Fruit fly (Drosophila melanogaster): ENCODE measurements around the gene Ssdp.

The Ssdp gene

DNA sequence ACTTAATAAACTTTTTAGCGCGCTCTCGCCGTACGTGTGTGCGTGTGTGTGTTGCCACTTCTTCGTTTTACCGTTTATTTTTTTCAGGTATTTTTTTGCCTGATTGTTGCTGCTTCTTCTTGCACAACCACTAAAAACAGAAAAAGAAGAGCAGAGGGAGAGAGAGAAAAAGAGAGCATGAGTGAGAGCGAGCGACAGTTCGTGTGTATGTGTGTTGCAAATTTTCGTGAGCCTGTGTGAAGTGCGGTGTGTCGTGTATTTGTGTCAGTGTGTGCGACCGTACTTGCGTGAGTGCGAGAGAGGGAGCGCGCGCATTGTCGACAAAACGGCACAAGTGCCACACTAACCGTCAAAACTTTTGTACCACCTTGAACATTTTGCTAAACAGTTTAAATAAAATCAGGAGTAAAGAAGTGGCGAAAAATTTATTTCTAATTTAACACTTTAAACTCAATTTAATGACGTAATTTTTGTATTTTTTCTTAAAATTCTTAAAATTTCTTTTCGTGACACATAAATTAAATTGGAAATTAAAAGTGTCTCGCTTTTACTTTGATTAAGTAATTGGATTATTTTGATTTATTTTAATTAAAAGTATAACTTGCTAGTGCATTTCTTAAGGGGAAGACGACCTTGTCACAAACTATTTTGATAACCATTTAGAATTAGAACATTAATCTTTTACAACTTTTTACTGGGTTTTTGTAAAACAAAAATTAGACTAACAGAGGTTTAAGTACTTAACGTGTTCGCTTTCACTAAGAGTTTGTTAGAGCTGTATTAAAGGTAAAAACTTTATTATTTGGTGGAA is 2.2 kb downstream of the Ssdp start:
- TF ChIP-seq Blimp-1 (GFP tag; optimal IDR thresholded peaks at IDR 0.05) (peak; percentile 31), CG9609 (GFP tag; optimal IDR thresholded peaks at IDR 0.05) (peak; percentile 14), CG7372 (GFP tag; IDR thresholded peaks at IDR 0.05) (no peak), CG32767 (GFP tag; IDR thresholded peaks at IDR 0.05) (no peak), kah (GFP tag; optimal IDR thresholded peaks at IDR 0.05) (peak; percentile 25), pho (GFP tag; optimal IDR thresholded peaks at IDR 0.05) (peak; percentile 32), Vsx1 (GFP tag; optimal IDR thresholded peaks at IDR 0.05) (no peak), Xbp1 (GFP tag; optimal IDR thresholded peaks at IDR 0.05) (peak; percentile 49), gem (tag; optimal IDR thresholded peaks at IDR 0.05) (peak; percentile 79), h (optimal IDR thresholded peaks at IDR 0.05) (no peak), Max (GFP tag; optimal IDR thresholded peaks at IDR 0.05) (peak; percentile 8), CG18599 (GFP tag; optimal IDR thresholded peaks at IDR 0.05) (peak; percentile 71), gce (GFP tag; IDR thresholded peaks at IDR 0.05) (no peak), fd102C (GFP tag; optimal IDR thresholded peaks at IDR 0.05) (no peak), en (GFP tag; optimal IDR thresholded peaks at IDR 0.05) (no peak), CG6813 (GFP tag; optimal IDR thresholded peaks at IDR 0.05) (no peak), CG12299 (tag; optimal IDR thresholded peaks at IDR 0.05) (no peak), CG14860 (GFP tag; IDR thresholded peaks at IDR 0.05; ENCODE audit: partially characterized antibody) (no peak), Pdp1 (GFP tag; optimal IDR thresholded peaks at IDR 0.05) (peak; percentile 28 to 88), CG9876 (GFP tag; optimal IDR thresholded peaks at IDR 0.05) (no peak), CG7928 (GFP tag; optimal IDR thresholded peaks at IDR 0.05) (peak; percentile 2), Myb (GFP tag; optimal IDR thresholded peaks at IDR 0.05) (peak; percentile 29), Camta (GFP tag; optimal IDR thresholded peaks at IDR 0.05) (no peak), CG30431 (GFP tag; optimal IDR thresholded peaks at IDR 0.05) (peak; percentile 17), CG14050 (GFP tag; IDR thresholded peaks at IDR 0.05) (no peak), Awh (GFP tag; IDR thresholded peaks at IDR 0.05) (no peak), z (GFP tag; IDR thresholded peaks at IDR 0.05) (no peak), CG31365 (tag; optimal IDR thresholded peaks at IDR 0.05) (no peak), Adf1 (GFP tag; IDR thresholded peaks at IDR 0.05) (no peak), croc (GFP tag; conservative IDR thresholded peaks at IDR 0.05) (no peak), fru (optimal IDR thresholded peaks at IDR 0.05) (no peak), insv (GFP tag; optimal IDR thresholded peaks at IDR 0.05) (no peak), CG8388 (GFP tag; optimal IDR thresholded peaks at IDR 0.05) (peak; percentile 100), ranshi (GFP tag; IDR thresholded peaks at IDR 0.05) (no peak), jing (GFP tag; optimal IDR thresholded peaks at IDR 0.05) (no peak), dati (GFP tag; IDR thresholded peaks at IDR 0.05) (no peak), CG4707 (GFP tag; optimal IDR thresholded peaks at IDR 0.05) (no peak), fd96Cb (tag; optimal IDR thresholded peaks at IDR 0.05) (peak; percentile 44), Dp (GFP tag; optimal IDR thresholded peaks at IDR 0.05) (peak; percentile 16), CG9727 (GFP tag; optimal IDR thresholded peaks at IDR 0.05) (peak; percentile 80), ATbp (GFP tag; optimal IDR thresholded peaks at IDR 0.05) (peak; percentile 38), CG17385 (GFP tag; optimal IDR thresholded peaks at IDR 0.05) (peak; percentile 99), Kr (GFP tag; optimal IDR thresholded peaks at IDR 0.05) (no peak), CG18262 (tag; optimal IDR thresholded peaks at IDR 0.05) (peak; percentile 79), CG7839 (tag; optimal IDR thresholded peaks at IDR 0.05) (peak; percentile 61), CG2712 (tag; optimal IDR thresholded peaks at IDR 0.05) (peak; percentile 57), Ada2b (GFP tag; IDR thresholded peaks at IDR 0.05) (no peak), CG1603 (tag; optimal IDR thresholded peaks at IDR 0.05) (peak; percentile 28), cas (GFP tag; IDR thresholded peaks at IDR 0.05) (no peak), Hey (tag; optimal IDR thresholded peaks at IDR 0.05) (no peak)

All from whole organism, embryonic.